Worm (Caenorhabditis elegans) whole organism, L2 larva: ENCODE data around the gene F21H7.2.
A peak's percentile ranks its signal among the peaks of the same experiment; 100 is the strongest.

Experiments
- C34F6.9 ChIP-seq: fragments of 150-350 bp; optimal IDR thresholded peaks from 2 replicates; lab custom pipeline; 2014; ENCODE audit warnings: missing biosample characterization, missing genetic modification characterization
- R02D3.7 ChIP-seq: fragments of 150-350 bp; optimal IDR thresholded peaks from 2 replicates; lab custom pipeline; 2014; ENCODE audit warnings: missing biosample characterization, missing genetic modification characterization
- Y55F3AM.14 ChIP-seq: fragments of 200-800 bp; sonication (Bioruptor generic); optimal IDR thresholded peaks from 2 replicates; lab custom pipeline; 2018; ENCODE audit warnings: mild to moderate bottlenecking, missing genetic modification characterization, missing compliant biosample characterization
- ZK546.5 ChIP-seq: sonication (generic microtip); optimal IDR thresholded peaks from 2 replicates; lab custom pipeline; 2017; ENCODE audit warnings: missing biosample characterization, missing genetic modification characterization
- alr-1 ChIP-seq: fragments of 150-350 bp; optimal IDR thresholded peaks from 2 replicates; lab custom pipeline; 2014; ENCODE audit warnings: missing biosample characterization, missing genetic modification characterization
- aly-2 ChIP-seq: fragments of 150-350 bp; optimal IDR thresholded peaks from 2 replicates; lab custom pipeline; 2014; ENCODE audit warnings: missing biosample characterization, missing genetic modification characterization
- ama-1 ChIP-seq: fragments of 150-350 bp; optimal IDR thresholded peaks from 2 replicates; lab custom pipeline; 2018; ENCODE audit warnings: inconsistent platforms
- blmp-1 ChIP-seq: sonication (generic microtip); optimal IDR thresholded peaks from 2 replicates; lab custom pipeline; 2017; ENCODE audit warnings: missing genetic modification characterization, mild to moderate bottlenecking, missing compliant biosample characterization, antibody characterized with exemption, moderate library complexity; ENCODE audit not compliant: insufficient read depth
- ceh-16 ChIP-seq: fragments of 150-350 bp; optimal IDR thresholded peaks from 2 replicates; lab custom pipeline; 2014; ENCODE audit warnings: missing biosample characterization, missing genetic modification characterization
- ceh-82 ChIP-seq: fragments of 150-350 bp; optimal IDR thresholded peaks from 2 replicates; lab custom pipeline; 2014; ENCODE audit warnings: missing biosample characterization, missing genetic modification characterization
- crh-2 ChIP-seq: sonication (generic microtip); optimal IDR thresholded peaks from 2 replicates; lab custom pipeline; 2017; ENCODE audit warnings: missing biosample characterization, missing genetic modification characterization
- egl-27 ChIP-seq: sonication (generic microtip); optimal IDR thresholded peaks from 3 replicates; lab custom pipeline; 2017; ENCODE audit warnings: missing biosample characterization, missing genetic modification reagents, missing genetic modification characterization
- elt-1 ChIP-seq: fragments of 150-350 bp; optimal IDR thresholded peaks from 2 replicates; lab custom pipeline; 2014; ENCODE audit warnings: missing biosample characterization, missing genetic modification characterization
- fos-1 ChIP-seq: fragments of 150-350 bp; optimal IDR thresholded peaks from 2 replicates; lab custom pipeline; 2014; ENCODE audit warnings: missing biosample characterization, missing genetic modification characterization
- gmeb-1 ChIP-seq: fragments of 150-350 bp; optimal IDR thresholded peaks from 2 replicates; lab custom pipeline; 2014; ENCODE audit warnings: missing biosample characterization, missing genetic modification characterization
- lin-11 ChIP-seq: fragments of 150-350 bp; sonication (generic microtip); optimal IDR thresholded peaks from 2 replicates; lab custom pipeline; 2014; ENCODE audit warnings: missing biosample characterization, missing genetic modification characterization, inconsistent platforms, mixed read lengths
- lin-13 ChIP-seq: fragments of 150-350 bp; optimal IDR thresholded peaks from 2 replicates; lab custom pipeline; 2014; ENCODE audit warnings: missing biosample characterization, missing genetic modification reagents, missing genetic modification characterization
- lin-39 ChIP-seq: fragments of 150-350 bp; optimal IDR thresholded peaks from 2 replicates; lab custom pipeline; 2014; ENCODE audit warnings: missing biosample characterization, missing genetic modification reagents, missing genetic modification characterization
- mab-5 ChIP-seq: fragments of 150-350 bp; optimal IDR thresholded peaks from 2 replicates; lab custom pipeline; 2014; ENCODE audit warnings: missing biosample characterization, missing genetic modification characterization
- mdl-1 ChIP-seq, 2 experiments: fragments of 150-350 bp in 1 of 2; sonication (generic microtip) in 1 of 2; optimal IDR thresholded peaks; 2 replicates each; lab custom pipeline; 2017; ENCODE audit warnings: missing biosample characterization in 2 of 2, missing genetic modification characterization in 2 of 2
- nhr-11 ChIP-seq: fragments of 150-350 bp; optimal IDR thresholded peaks from 2 replicates; lab custom pipeline; 2014; ENCODE audit warnings: missing biosample characterization, missing genetic modification characterization
- nhr-12 ChIP-seq: fragments of 150-350 bp; optimal IDR thresholded peaks from 2 replicates; lab custom pipeline; 2014; ENCODE audit warnings: missing biosample characterization, missing genetic modification characterization
- nhr-129 ChIP-seq: fragments of 150-350 bp; optimal IDR thresholded peaks from 2 replicates; lab custom pipeline; 2014; ENCODE audit warnings: missing biosample characterization, missing genetic modification characterization
- nhr-21 ChIP-seq: fragments of 150-350 bp; optimal IDR thresholded peaks from 2 replicates; lab custom pipeline; 2014; ENCODE audit warnings: missing biosample characterization, missing genetic modification characterization
- nhr-23 ChIP-seq: fragments of 150-350 bp; optimal IDR thresholded peaks from 2 replicates; lab custom pipeline; 2014; ENCODE audit warnings: missing biosample characterization, missing genetic modification reagents, missing genetic modification characterization
- nhr-237 ChIP-seq: fragments of 150-350 bp; optimal IDR thresholded peaks from 2 replicates; lab custom pipeline; 2014; ENCODE audit warnings: missing biosample characterization, missing genetic modification characterization
- peb-1 ChIP-seq: fragments of 150-350 bp; optimal IDR thresholded peaks from 2 replicates; lab custom pipeline; 2014; ENCODE audit warnings: missing biosample characterization, missing genetic modification characterization
- sem-4 ChIP-seq: fragments of 150-350 bp; optimal IDR thresholded peaks from 2 replicates; lab custom pipeline; 2014; ENCODE audit warnings: missing biosample characterization, missing genetic modification reagents, missing genetic modification characterization
- skn-1 ChIP-seq: sonication (generic microtip); optimal IDR thresholded peaks from 2 replicates; lab custom pipeline; 2017; ENCODE audit warnings: missing biosample characterization, missing genetic modification characterization
- sma-3 ChIP-seq: sonication (generic microtip); optimal IDR thresholded peaks from 2 replicates; lab custom pipeline; 2016; ENCODE audit warnings: missing genetic modification reagents, missing genetic modification characterization, missing compliant biosample characterization
- sma-9 ChIP-seq, 2 experiments: fragments of 150-350 bp in 1 of 2; sonication (generic microtip) in 1 of 2; optimal IDR thresholded peaks; 2 replicates each; lab custom pipeline; 2014 to 2016; ENCODE audit warnings: missing genetic modification characterization in 2 of 2, mild to moderate bottlenecking in 1 of 2, missing biosample characterization in 1 of 2, missing compliant biosample characterization in 1 of 2, missing genetic modification reagents in 1 of 2, moderate library complexity in 1 of 2
- unc-55 ChIP-seq: fragments of 150-350 bp; sonication (generic microtip); optimal IDR thresholded peaks from 3 replicates; lab custom pipeline; 2014; ENCODE audit warnings: missing biosample characterization, missing genetic modification reagents, missing genetic modification characterization
- unc-62 ChIP-seq: fragments of 150-350 bp; optimal IDR thresholded peaks from 2 replicates; lab custom pipeline; 2014; ENCODE audit warnings: missing biosample characterization, missing genetic modification reagents, missing genetic modification characterization
- zag-1 ChIP-seq: fragments of 150-350 bp; optimal IDR thresholded peaks from 2 replicates; lab custom pipeline; 2014; ENCODE audit warnings: missing biosample characterization, missing genetic modification characterization
- ztf-4 ChIP-seq: fragments of 150-350 bp; optimal IDR thresholded peaks from 2 replicates; lab custom pipeline; 2014; ENCODE audit warnings: missing biosample characterization, missing genetic modification characterization

Gene F21H7.2

DNA sequence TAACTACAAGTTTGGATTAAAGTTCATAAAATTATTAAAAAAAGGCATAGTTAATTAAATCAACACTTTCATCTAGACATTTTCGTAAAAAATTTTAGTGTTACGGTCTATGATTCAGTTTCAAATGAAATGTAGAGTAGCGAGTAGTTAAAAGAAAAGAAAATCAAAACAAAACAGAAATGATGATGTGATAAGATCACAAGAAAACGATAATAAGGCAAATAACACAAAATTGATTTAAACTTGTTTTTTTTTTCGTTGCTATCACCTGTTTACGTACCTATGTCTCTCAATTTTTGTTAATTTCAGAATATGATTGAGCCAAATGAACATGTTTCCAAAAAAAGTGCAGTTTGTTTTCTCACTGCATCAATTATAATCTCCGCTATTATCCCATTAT lies at the start of gene F21H7.2, which contains the start of gene F21H7.12:
F21H7.2 (minus strand) TSS at position 101 of the 400 bp plus-strand sequence.
F21H7.12 (plus strand) TSS at position 270 of the 400 bp plus-strand sequence.
- TF ChIP-seq nhr-11 (tag; lab: Kevin White, UChicago) (no peak), gmeb-1 (tag; lab: Kevin White, UChicago) (no peak), lin-39 (tag; lab: Kevin White, UChicago) (no peak)

DNA sequence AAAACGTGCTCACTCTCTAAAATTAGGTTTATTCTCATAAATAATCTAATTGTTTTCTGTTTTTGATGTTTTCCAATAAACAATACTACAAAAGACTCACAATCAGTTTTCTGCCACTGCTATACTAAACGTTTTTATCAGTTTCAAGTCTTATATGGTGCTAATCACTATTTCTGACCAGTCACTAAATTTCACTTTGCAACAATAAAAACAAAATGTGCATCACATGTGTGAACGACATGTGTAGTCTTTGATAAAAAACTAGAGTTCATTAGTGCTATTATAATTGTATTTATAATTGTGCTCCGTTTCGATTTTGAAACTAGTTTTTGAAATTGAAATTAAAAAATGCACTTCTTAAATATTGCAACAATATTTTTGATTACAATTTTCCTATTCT lies 48.1 kb upstream of the F21H7.2 start, which contains the start of gene cyp-37B1:
cyp-37B1 (plus strand) TSS at position 199 of the 400 bp plus-strand sequence.
- no peak for TF ChIP-seq egl-27
- TF ChIP-seq nhr-21 (tag; lab: Kevin White, UChicago): no peak
- TF ChIP-seq mab-5 (tag; lab: Kevin White, UChicago): no peak
- TF ChIP-seq peb-1 (tag; lab: Kevin White, UChicago): no peak
- TF ChIP-seq sma-9 (GFP tag; optimal IDR thresholded peaks at IDR 0.05; lab: Kevin White, UChicago): peak; percentile 76
- no peak for TF ChIP-seq sma-9 (tag; optimal IDR thresholded peaks at IDR 0.05; lab: Kevin White, UChicago)
- peak; percentile 10 for TF ChIP-seq crh-2 (tag; lab: Kevin White, UChicago)
- peak; percentile 45 for TF ChIP-seq gmeb-1 (tag; lab: Kevin White, UChicago)
- TF ChIP-seq fos-1 (tag; lab: Kevin White, UChicago): peak; percentile 64
- no peak for TF ChIP-seq ceh-82 (tag; lab: Kevin White, UChicago)

DNA sequence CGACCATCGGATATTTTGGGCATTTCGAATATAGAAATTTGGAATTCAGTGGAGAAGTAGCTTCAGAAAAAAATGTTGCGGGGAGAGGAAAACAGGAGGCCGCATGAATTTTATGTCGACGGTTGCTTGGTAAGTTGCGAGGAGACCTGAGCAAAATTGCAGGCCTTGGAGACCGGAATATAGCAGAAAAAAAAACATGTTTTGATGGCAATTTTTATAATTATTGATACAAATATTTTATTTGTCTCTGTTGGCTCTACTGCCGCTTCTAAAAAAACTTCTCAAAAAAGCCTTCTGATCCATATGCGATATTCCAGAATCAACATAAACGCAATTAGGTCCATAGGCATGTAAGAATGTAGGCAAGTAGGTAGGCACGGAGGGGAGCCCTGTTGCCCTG lies 45.6 kb upstream of the F21H7.2 start, which contains the start of gene pacl-1:
pacl-1 (minus strand) TSS at position 101 of the 400 bp plus-strand sequence.
- TF ChIP-seq sem-4 (tag; lab: Kevin White, UChicago): no peak
- TF ChIP-seq peb-1 (tag; lab: Kevin White, UChicago): no peak
- TF ChIP-seq nhr-23: no peak
- no peak for TF ChIP-seq aly-2 (tag; lab: Kevin White, UChicago)
- TF ChIP-seq ama-1 (lab: Kevin White, UChicago): no peak
- TF ChIP-seq skn-1 (tag; lab: Kevin White, UChicago): no peak
- no peak for TF ChIP-seq Y55F3AM.14 (GFP tag; lab: Kevin White, UChicago)
- TF ChIP-seq lin-11 (tag; lab: Kevin White, UChicago): no peak
- TF ChIP-seq mdl-1 (tag; optimal IDR thresholded peaks at IDR 0.05; lab: Kevin White, UChicago): no peak
- TF ChIP-seq C34F6.9: no peak
- no peak for TF ChIP-seq nhr-12 (tag; lab: Kevin White, UChicago)
- no peak for TF ChIP-seq ceh-16
- no peak for TF ChIP-seq crh-2 (tag; lab: Kevin White, UChicago)
- TF ChIP-seq lin-39 (tag; lab: Kevin White, UChicago): no peak
- no peak for TF ChIP-seq gmeb-1 (tag; lab: Kevin White, UChicago)
- no peak for TF ChIP-seq unc-62 (GFP tag; lab: Kevin White, UChicago)
- TF ChIP-seq sma-3: no peak
- no peak for TF ChIP-seq ztf-4 (tag; lab: Kevin White, UChicago)
- TF ChIP-seq elt-1 (tag; lab: Kevin White, UChicago): no peak
- TF ChIP-seq, all 48 proteins: peak for 0

DNA sequence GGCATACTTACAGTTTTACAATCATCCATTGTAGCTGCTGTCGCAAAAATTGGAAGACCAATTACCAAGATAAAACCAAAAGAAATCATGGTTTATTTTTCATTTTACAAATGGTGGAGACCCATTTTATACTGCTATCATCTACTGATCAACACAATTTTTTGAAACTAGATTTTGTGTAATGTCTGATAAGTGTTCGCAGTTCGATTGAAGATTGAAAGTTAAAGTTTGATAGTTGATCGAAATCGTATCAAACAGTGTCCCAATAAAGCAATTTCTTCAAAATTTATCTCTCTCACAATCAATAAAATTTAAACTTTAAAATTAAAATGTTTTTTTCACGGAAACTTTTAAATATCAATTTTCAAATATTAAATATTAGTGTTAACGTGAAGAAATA lies 41.3 kb upstream of the F21H7.2 start, which contains the start of gene T13F3.6:
T13F3.6 (minus strand) TSS at position 101 of the 400 bp plus-strand sequence.
- TF ChIP-seq zag-1 (tag; lab: Kevin White, UChicago) (no peak), nhr-12 (tag; lab: Kevin White, UChicago) (no peak), mdl-1 (tag; optimal IDR thresholded peaks at IDR 0.05; lab: Kevin White, UChicago) (no peak), R02D3.7 (tag; lab: Kevin White, UChicago) (no peak), elt-1 (tag; lab: Kevin White, UChicago) (no peak), ZK546.5 (tag; lab: Kevin White, UChicago) (no peak), nhr-129 (no peak), lin-11 (tag; lab: Kevin White, UChicago) (no peak), gmeb-1 (tag; lab: Kevin White, UChicago) (no peak), nhr-237 (tag; lab: Kevin White, UChicago) (no peak), alr-1 (tag; lab: Kevin White, UChicago) (no peak), sem-4 (tag; lab: Kevin White, UChicago) (no peak), mab-5 (tag; lab: Kevin White, UChicago) (no peak), unc-55 (GFP tag; lab: Kevin White, UChicago) (no peak), lin-13 (no peak), unc-62 (GFP tag; lab: Kevin White, UChicago) (no peak), blmp-1 (no peak), Y55F3AM.14 (GFP tag; lab: Kevin White, UChicago) (no peak)
